Fruit fly (Drosophila melanogaster): ENCODE data around the gene Ptp99A.

- TF ChIP-seq CG6792 (GFP tag; optimal IDR thresholded peaks at IDR 0.05) (no peak), CG6808 (GFP tag; optimal IDR thresholded peaks at IDR 0.05) (no peak), CG10669 (GFP tag; optimal IDR thresholded peaks at IDR 0.05) (no peak), Hr39 (GFP tag; optimal IDR thresholded peaks at IDR 0.05) (no peak), CG31627 (GFP tag; optimal IDR thresholded peaks at IDR 0.05) (no peak), spab (GFP tag; optimal IDR thresholded peaks at IDR 0.05) (no peak), Eip78C (GFP tag) (no peak), CG7368 (GFP tag; optimal IDR thresholded peaks at IDR 0.05) (no peak), Blimp-1 (GFP tag; optimal IDR thresholded peaks at IDR 0.05) (no peak), CG8319 (GFP tag; optimal IDR thresholded peaks at IDR 0.05) (no peak), CG6163 (GFP tag; IDR thresholded peaks at IDR 0.05) (no peak)
These were observed 89.3 kb downstream of the Ptp99A start for dm6 chr3R:29466759-29467158.
